Worm (Caenorhabditis elegans) whole organism, L4 larva: Measurements from ENCODE around the gene Y102E9.6.

Experiments
- F26F4.8 ChIP-seq: fragments of 200-800 bp; sonication (Bioruptor generic); conservative IDR thresholded peaks from 2 replicates; pipeline ENCODE4 v1.3.6; 2022; ENCODE audit warnings: missing genetic modification characterization, missing compliant biosample characterization
- F49E8.2 ChIP-seq: sonication (generic microtip); optimal IDR thresholded peaks from 2 replicates; lab custom pipeline; 2016; ENCODE audit warnings: missing compliant biosample characterization, mild to moderate bottlenecking, missing genetic modification characterization, borderline replicate concordance
- T20F7.1 ChIP-seq: fragments of 200-800 bp; sonication (Bioruptor generic); optimal IDR thresholded peaks from 2 replicates; lab custom pipeline; 2018; ENCODE audit warnings: mild to moderate bottlenecking, missing genetic modification characterization, missing compliant biosample characterization
- T26A8.4 ChIP-seq: fragments of 200-800 bp; sonication (Bioruptor generic); IDR thresholded peaks from 2 replicates; pipeline ENCODE4 v1.3.6; 2022; ENCODE audit warnings: missing genetic modification characterization, missing compliant biosample characterization
- Y48G9A.11 ChIP-seq: fragments of 200-800 bp; sonication (Bioruptor generic); IDR thresholded peaks from 2 replicates; pipeline ENCODE4 v1.3.6; 2022; ENCODE audit warnings: missing genetic modification reagents, missing genetic modification characterization, missing compliant biosample characterization
- Y75B8A.6 ChIP-seq: fragments of 200-800 bp; sonication (Bioruptor generic); IDR thresholded peaks from 2 replicates; pipeline ENCODE4 v1.3.6; 2022; ENCODE audit warnings: missing genetic modification reagents, missing genetic modification characterization, missing compliant biosample characterization
- ceh-82 ChIP-seq: sonication (generic microtip); optimal IDR thresholded peaks from 2 replicates; lab custom pipeline; 2017; ENCODE audit warnings: missing biosample characterization, missing genetic modification characterization
- cey-2 ChIP-seq: sonication (generic microtip); optimal IDR thresholded peaks from 3 replicates; lab custom pipeline; 2017; ENCODE audit warnings: missing genetic modification characterization, mild to moderate bottlenecking, missing compliant biosample characterization, antibody characterized with exemption, borderline replicate concordance; ENCODE audit not compliant: insufficient read depth
- daf-12 ChIP-seq: fragments of 150-350 bp; optimal IDR thresholded peaks from 2 replicates; lab custom pipeline; 2014; ENCODE audit warnings: missing biosample characterization, missing genetic modification reagents, missing genetic modification characterization
- daf-16 ChIP-seq, 3 experiments: sonication (generic microtip); optimal IDR thresholded peaks; 2 replicates each; lab custom pipeline; 2016 to 2017; ENCODE audit warnings: missing genetic modification characterization in 3 of 3, missing genetic modification reagents in 3 of 3, mild to moderate bottlenecking in 2 of 3, missing compliant biosample characterization in 2 of 3, missing biosample characterization in 1 of 3, moderate library complexity in 1 of 3
- daf-19 ChIP-seq: fragments of 200-800 bp; sonication (Bioruptor generic); conservative IDR thresholded peaks from 2 replicates; pipeline ENCODE4 v1.3.6; 2022; ENCODE audit warnings: missing genetic modification characterization, missing compliant biosample characterization
- dmd-9 ChIP-seq: fragments of 200-800 bp; sonication (Bioruptor generic); IDR thresholded peaks from 2 replicates; pipeline ENCODE4 v1.3.6; 2022; ENCODE audit warnings: missing genetic modification reagents, missing genetic modification characterization, missing compliant biosample characterization
- dpl-1 ChIP-seq: fragments of 150-350 bp; optimal IDR thresholded peaks from 2 replicates; lab custom pipeline; 2014; ENCODE audit warnings: missing biosample characterization, missing genetic modification reagents, missing genetic modification characterization
- dve-1 ChIP-seq: sonication (generic microtip); optimal IDR thresholded peaks from 2 replicates; lab custom pipeline; 2017; ENCODE audit warnings: antibody characterized with exemption, mild to moderate bottlenecking, missing genetic modification characterization, missing compliant biosample characterization; ENCODE audit not compliant: insufficient read depth
- egl-43 ChIP-seq: fragments of 200-800 bp; sonication (Bioruptor generic); IDR thresholded peaks from 2 replicates; pipeline ENCODE4 v1.3.6; 2022; ENCODE audit warnings: missing genetic modification reagents, missing genetic modification characterization, missing compliant biosample characterization
- gei-8 ChIP-seq: fragments of 200-800 bp; sonication (Bioruptor generic); optimal IDR thresholded peaks from 2 replicates; lab custom pipeline; 2018; ENCODE audit warnings: mild to moderate bottlenecking, missing genetic modification characterization, missing compliant biosample characterization
- hif-1 ChIP-seq, 2 experiments: sonication (generic microtip); optimal IDR thresholded peaks; 2 replicates each; lab custom pipeline; 2016 to 2017; ENCODE audit warnings: missing compliant biosample characterization in 2 of 2, missing genetic modification characterization in 2 of 2, missing genetic modification reagents in 2 of 2, missing genotype in 2 of 2, mild to moderate bottlenecking in 1 of 2
- hmg-1.1 ChIP-seq: fragments of 200-800 bp; sonication (Bioruptor generic); IDR thresholded peaks from 2 replicates; pipeline ENCODE4 v1.3.6; 2022; ENCODE audit warnings: missing genetic modification reagents, missing genetic modification characterization, missing compliant biosample characterization
- lim-7 ChIP-seq: fragments of 200-800 bp; sonication (Bioruptor generic); IDR thresholded peaks from 2 replicates; pipeline ENCODE4 v1.3.6; 2022; ENCODE audit warnings: missing genetic modification characterization, missing compliant biosample characterization
- lin-1 ChIP-seq: fragments of 200-800 bp; sonication (Bioruptor generic); IDR thresholded peaks from 2 replicates; pipeline ENCODE4 v1.3.6; 2022; ENCODE audit warnings: missing genetic modification reagents, missing genetic modification characterization, missing compliant biosample characterization
- lin-13 ChIP-seq: fragments of 150-350 bp; optimal IDR thresholded peaks from 2 replicates; lab custom pipeline; 2014; ENCODE audit warnings: missing biosample characterization, missing genetic modification reagents, missing genetic modification characterization
- lin-15B ChIP-seq: fragments of 150-350 bp; sonication (generic microtip); optimal IDR thresholded peaks from 3 replicates; lab custom pipeline; 2014; ENCODE audit warnings: missing biosample characterization, missing genetic modification characterization
- lin-29 ChIP-seq: fragments of 200-800 bp; sonication (Bioruptor generic); IDR thresholded peaks from 2 replicates; pipeline ENCODE4 v1.3.6; 2022; ENCODE audit warnings: missing genetic modification reagents, missing genetic modification characterization, missing compliant biosample characterization
- lsy-2 ChIP-seq, 2 experiments: fragments of 150-350 bp in 1 of 2; sonication (generic microtip) in 1 of 2; optimal IDR thresholded peaks; 2 replicates each; lab custom pipeline; 2014 to 2017; ENCODE audit warnings: missing biosample characterization in 2 of 2, missing genetic modification characterization in 2 of 2
- madf-9 ChIP-seq: fragments of 200-800 bp; sonication (Bioruptor generic); conservative IDR thresholded peaks from 2 replicates; pipeline ENCODE4 v1.3.6; 2022; ENCODE audit warnings: missing genetic modification reagents, missing genetic modification characterization, missing compliant biosample characterization
- mdt-29 ChIP-seq: fragments of 200-800 bp; sonication (Bioruptor generic); IDR thresholded peaks from 2 replicates; pipeline ENCODE4 v1.3.6; 2022; ENCODE audit warnings: missing genetic modification reagents, missing genetic modification characterization, missing compliant biosample characterization
- mxl-2 ChIP-seq: fragments of 200-800 bp; sonication (Bioruptor generic); conservative IDR thresholded peaks from 2 replicates; pipeline ENCODE4 v1.3.6; 2022; ENCODE audit warnings: missing genetic modification reagents, missing genetic modification characterization, missing compliant biosample characterization
- mxl-3 ChIP-seq: fragments of 200-800 bp; sonication (Bioruptor generic); optimal IDR thresholded peaks from 2 replicates; lab custom pipeline; 2018; ENCODE audit warnings: mild to moderate bottlenecking, missing genetic modification characterization, missing compliant biosample characterization
- nhr-237 ChIP-seq: sonication (generic microtip); optimal IDR thresholded peaks from 2 replicates; lab custom pipeline; 2017; ENCODE audit warnings: missing biosample characterization, missing genetic modification characterization
- nhr-25 ChIP-seq: sonication (generic microtip); optimal IDR thresholded peaks from 2 replicates; lab custom pipeline; 2017; ENCODE audit warnings: missing genetic modification characterization, mild to moderate bottlenecking, missing compliant biosample characterization, antibody characterized with exemption, moderate library complexity, borderline replicate concordance; ENCODE audit not compliant: insufficient read depth
- rbr-2 ChIP-seq: sonication (generic microtip); optimal IDR thresholded peaks from 2 replicates; lab custom pipeline; 2016; ENCODE audit warnings: missing genotype, missing genetic modification characterization, missing compliant biosample characterization
- snpc-1.2 ChIP-seq: fragments of 200-800 bp; sonication (Bioruptor generic); IDR thresholded peaks from 2 replicates; pipeline ENCODE4 v1.3.6; 2022; ENCODE audit warnings: missing genetic modification reagents, missing genetic modification characterization, missing compliant biosample characterization
- snpc-4 ChIP-seq: fragments of 150-350 bp; optimal IDR thresholded peaks from 2 replicates; lab custom pipeline; 2014; ENCODE audit warnings: missing biosample characterization, missing genetic modification characterization
- spr-3 ChIP-seq: fragments of 200-800 bp; sonication (Bioruptor generic); optimal IDR thresholded peaks from 2 replicates; lab custom pipeline; 2018; ENCODE audit warnings: mild to moderate bottlenecking, missing genetic modification characterization, missing compliant biosample characterization
- unc-39 ChIP-seq: sonication (generic microtip); optimal IDR thresholded peaks from 2 replicates; lab custom pipeline; 2017; ENCODE audit warnings: missing biosample characterization, missing genetic modification characterization
- unc-62 ChIP-seq, 3 experiments: fragments of 150-350 bp in 1 of 3; sonication (generic microtip); optimal IDR thresholded peaks in 2 of 3; peaks in 1 of 3; 1 replicate in 1 of 3; 2 replicates in 2 of 3; lab custom pipeline; 2014 to 2017; ENCODE audit warnings: missing biosample characterization in 3 of 3, missing genetic modification characterization in 3 of 3, missing genetic modification reagents in 3 of 3, missing genotype in 1 of 3
- vab-7 ChIP-seq: fragments of 200-800 bp; sonication (Bioruptor generic); IDR thresholded peaks from 2 replicates; pipeline ENCODE4 v1.3.6; 2022; ENCODE audit warnings: missing genetic modification reagents, missing genetic modification characterization, missing compliant biosample characterization
- zfp-2 ChIP-seq: sonication (generic microtip); optimal IDR thresholded peaks from 2 replicates; lab custom pipeline; 2016; ENCODE audit warnings: mild to moderate bottlenecking, missing genetic modification characterization, missing compliant biosample characterization
- zfp-3 ChIP-seq: fragments of 200-800 bp; sonication (Bioruptor generic); conservative IDR thresholded peaks from 2 replicates; pipeline ENCODE4 v1.3.6; 2022; ENCODE audit warnings: missing genetic modification reagents, missing genetic modification characterization, missing compliant biosample characterization

Y102E9.6 gene

ce11 chrIII:6722208-6722679 is 14.2 kb downstream of the Y102E9.6 start, which contains the start of the genes bath-41 and F37A4.2:
Gene bath-41 (minus strand): TSS chrIII:6722258.
Gene F37A4.2 (plus strand): TSS chrIII:6722454.
- TF ChIP-seq lsy-2 (tag; optimal IDR thresholded peaks at IDR 0.05; lab: Kevin White, UChicago) (no peak), T20F7.1 (GFP tag; lab: Kevin White, UChicago) (peak; percentile 93), Y48G9A.11 (peak; percentile 93), dpl-1 (peak; percentile 29)
- TF ChIP-seq, all 104 proteins: peak for 3

- no peak for TF ChIP-seq mxl-2 (GFP tag; lab: Robert Waterston, UW)
- TF ChIP-seq Y48G9A.11: no peak
- no peak for TF ChIP-seq lsy-2 (tag; optimal IDR thresholded peaks at IDR 0.05; lab: Kevin White, UChicago)
- peak in 1 of 2 experiments; percentile 24 for TF ChIP-seq unc-62 (GFP tag; optimal IDR thresholded peaks at IDR 0.05 in 1 of 2; lab: Kevin White, UChicago)
- TF ChIP-seq unc-62 (tag; optimal IDR thresholded peaks at IDR 0.05; lab: Kevin White, UChicago): no peak
Measured at ce11 chrIII:6718270-6718669, 18.2 kb downstream of the Y102E9.6 start, which contains the start of gene F37A4.3. Gene F37A4.3 (plus strand): TSS chrIII:6718570.

ce11 chrIII:6713266-6713665 is 23.2 kb downstream of the Y102E9.6 start, which contains the start of gene F37A4.4:
Gene F37A4.4 (plus strand): TSS chrIII:6713566.
- TF ChIP-seq lin-13 (GFP tag; lab: Kevin White, UChicago) (no peak), hmg-1.1 (GFP tag; lab: Robert Waterston, UW) (no peak), lim-7 (GFP tag; lab: Robert Waterston, UW) (no peak), rbr-2 (tag; lab: Kevin White, UChicago) (no peak), lin-29 (GFP tag; lab: Robert Waterston, UW) (no peak), nhr-237 (tag; lab: Kevin White, UChicago) (no peak), dve-1 (tag; lab: Kevin White, UChicago) (no peak), gei-8 (GFP tag; lab: Kevin White, UChicago) (no peak), hif-1 (tag; optimal IDR thresholded peaks at IDR 0.05; lab: Kevin White, UChicago) (no peak), unc-39 (tag; lab: Kevin White, UChicago) (no peak), snpc-1.2 (GFP tag; lab: Robert Waterston, UW) (no peak), lsy-2 (tag; optimal IDR thresholded peaks at IDR 0.05; lab: Kevin White, UChicago) (no peak)

ce11 chrIII:6711590-6711989 is 24.9 kb downstream of the Y102E9.6 start, which contains the start of gene F37A4.5:
Gene F37A4.5 (plus strand): TSS chrIII:6711890.
- TF ChIP-seq F49E8.2 (tag; lab: Kevin White, UChicago) (peak; percentile 31), lin-15B (tag; lab: Kevin White, UChicago) (no peak), zfp-2 (tag; lab: Kevin White, UChicago) (no peak)

- TF ChIP-seq T26A8.4 (no peak), mxl-3 (GFP tag; lab: Kevin White, UChicago) (no peak), lin-15B (tag; lab: Kevin White, UChicago) (no peak), dve-1 (tag; lab: Kevin White, UChicago) (no peak), madf-9 (GFP tag; lab: Robert Waterston, UW) (no peak), Y48G9A.11 (peak; percentile 64), Y75B8A.6 (GFP tag; lab: Robert Waterston, UW) (no peak), F26F4.8 (GFP tag; lab: Robert Waterston, UW) (no peak), spr-3 (GFP tag; lab: Kevin White, UChicago) (no peak), cey-2 (tag; lab: Kevin White, UChicago) (no peak), vab-7 (peak; percentile 46; the same call in 1 of the 2 replicates), nhr-25 (tag; lab: Kevin White, UChicago) (no peak), dpl-1 (peak; percentile 94), F49E8.2 (tag; lab: Kevin White, UChicago) (no peak), dmd-9 (no peak), egl-43 (GFP tag; lab: Robert Waterston, UW) (no peak), daf-19 (GFP tag; lab: Robert Waterston, UW) (no peak), daf-12 (tag; lab: Kevin White, UChicago) (no peak), nhr-237 (tag; lab: Kevin White, UChicago) (no peak), ceh-82 (tag; lab: Kevin White, UChicago) (no peak), zfp-3 (GFP tag; lab: Robert Waterston, UW) (no peak), snpc-4 (tag; lab: Kevin White, UChicago) (no peak), mdt-29 (GFP tag; lab: Robert Waterston, UW) (no peak), lin-1 (GFP tag; lab: Robert Waterston, UW) (no peak), daf-16 (GFP tag; optimal IDR thresholded peaks at IDR 0.05; lab: Kevin White, UChicago) (no peak), daf-16 (tag; optimal IDR thresholded peaks at IDR 0.05; lab: Kevin White, UChicago) (no peak)
Measured at ce11 chrIII:6709983-6710382, 26.5 kb downstream of the Y102E9.6 start, which contains the start of gene isw-1. Gene isw-1 (minus strand): TSS chrIII:6710100.
